Fruit fly (Drosophila melanogaster) S2 (cell line): ENCODE results near the gene CG12016.

Experiments used
- CG8478 ChIP-seq: fragments of >200 bp; optimal IDR thresholded peaks from 2 replicates; lab custom pipeline; 2018
- CTCF ChIP-seq, 2 experiments: fragments of >200 bp; optimal IDR thresholded peaks; 2 replicates each; lab custom pipeline; 2018

CG12016 gene

dm6 chr3L:3352516-3352915 lies 33.2 kb downstream of the CG12016 start:
- TF ChIP-seq CG8478 (no peak), CTCF (optimal IDR thresholded peaks at IDR 0.05; lab: Kevin White, UChicago) (no peak)

- TF ChIP-seq CTCF (optimal IDR thresholded peaks at IDR 0.05; lab: Kevin White, UChicago) (no peak), CG8478 (no peak)
Measured at dm6 chr3L:3353297-3353696, 33.9 kb downstream of the CG12016 start.

DNA sequence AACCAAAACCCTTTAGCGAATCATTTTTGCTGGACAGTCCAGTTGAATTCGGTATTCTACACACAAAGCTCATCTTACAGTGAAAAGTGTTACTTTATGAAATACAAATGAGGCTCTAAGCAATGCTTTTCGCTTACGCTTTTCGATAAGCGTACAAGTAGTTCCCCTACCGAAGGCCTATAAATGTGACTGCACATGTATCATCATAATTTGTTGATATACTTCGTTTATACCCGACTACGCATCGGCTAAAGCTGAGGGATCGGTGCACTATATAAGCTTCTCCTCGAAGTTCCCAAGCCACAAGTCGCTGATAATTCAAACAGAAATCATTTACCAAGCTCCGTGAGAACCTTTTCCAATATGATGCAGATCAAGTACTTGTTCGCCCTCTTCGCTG lies 49.9 kb downstream of the CG12016 start, which contains the start of gene Drs:
Gene Drs, plus strand, starts transcription at position 301 of the 400 bp plus-strand sequence.
- TF ChIP-seq CG8478, result no peak
- TF ChIP-seq CTCF (optimal IDR thresholded peaks at IDR 0.05; lab: Kevin White, UChicago), result no peak
